Fruit fly (Drosophila melanogaster) whole organism, prepupa: ENCODE measurements around the gene CG6106.

ENCODE experiments used
- CG10631 ChIP-seq: fragments of 200-800 bp; sonication (Bioruptor generic); optimal IDR thresholded peaks from 2 replicates; lab custom pipeline; 2016; ENCODE audit warnings: missing biosample characterization, missing genetic modification characterization
- CG10669 ChIP-seq: fragments of 200-800 bp; sonication (Bioruptor generic); optimal IDR thresholded peaks from 3 replicates; lab custom pipeline; 2018; ENCODE audit warnings: missing biosample characterization, mild to moderate bottlenecking, missing genetic modification characterization, moderate library complexity
- CG11762 ChIP-seq: fragments of 200-800 bp; sonication (Bioruptor generic); optimal IDR thresholded peaks from 3 replicates; lab custom pipeline; 2016; ENCODE audit warnings: missing biosample characterization, missing genetic modification characterization; ENCODE audit not compliant: insufficient read depth
- CG3032 ChIP-seq: fragments of 200-800 bp; optimal IDR thresholded peaks from 2 replicates; lab custom pipeline; 2019; ENCODE audit warnings: missing biosample characterization, mild to moderate bottlenecking, missing genetic modification characterization, moderate library complexity
- CG31627 ChIP-seq: fragments of 200-800 bp; sonication (Bioruptor generic); optimal IDR thresholded peaks from 3 replicates; lab custom pipeline; 2016; ENCODE audit warnings: missing biosample characterization, missing genetic modification characterization
- CG32006 ChIP-seq: fragments of 200-800 bp; sonication (Bioruptor generic); optimal IDR thresholded peaks from 3 replicates; lab custom pipeline; 2017; ENCODE audit warnings: missing biosample characterization, mild to moderate bottlenecking, missing genetic modification characterization
- CG34406 ChIP-seq: fragments of 200-800 bp; sonication (Bioruptor generic); optimal IDR thresholded peaks from 3 replicates; lab custom pipeline; 2016; ENCODE audit warnings: missing biosample characterization, missing genetic modification characterization
- CG3919 ChIP-seq: fragments of 200-800 bp; sonication (Bioruptor generic); optimal IDR thresholded peaks from 3 replicates; lab custom pipeline; 2016; ENCODE audit warnings: missing biosample characterization, missing genetic modification characterization
- CG6854 ChIP-seq: fragments of 200-800 bp; sonication (Bioruptor generic); optimal IDR thresholded peaks from 2 replicates; lab custom pipeline; 2017; ENCODE audit warnings: missing biosample characterization, mild to moderate bottlenecking, missing genetic modification characterization
- CG7368 ChIP-seq: fragments of 200-800 bp; sonication (Bioruptor generic); optimal IDR thresholded peaks from 3 replicates; lab custom pipeline; 2016; ENCODE audit warnings: missing biosample characterization, missing genetic modification characterization
- CG8119 ChIP-seq: fragments of 200-800 bp; sonication (Bioruptor generic); IDR thresholded peaks from 3 replicates; pipeline ENCODE4 v1.3.6; 2022; ENCODE audit warnings: missing biosample characterization, missing genetic modification characterization
- CG8632 ChIP-seq: fragments of 200-800 bp; sonication (Bioruptor generic); optimal IDR thresholded peaks from 3 replicates; lab custom pipeline; 2016; ENCODE audit warnings: missing biosample characterization, missing genetic modification characterization
- Eip75B ChIP-seq: fragments of 200-800 bp; sonication (Bioruptor generic); optimal IDR thresholded peaks from 3 replicates; lab custom pipeline; 2016; ENCODE audit warnings: missing biosample characterization, missing genetic modification characterization
- Eip78C ChIP-seq: fragments of 200-800 bp; sonication (Bioruptor generic); peaks from one replicate; lab custom pipeline; 2016; ENCODE audit warnings: missing biosample characterization, missing genetic modification characterization
- Eip93F ChIP-seq: fragments of 200-800 bp; sonication (Bioruptor generic); optimal IDR thresholded peaks from 2 replicates; lab custom pipeline; 2016; ENCODE audit warnings: missing biosample characterization, mild to moderate bottlenecking, missing genetic modification characterization
- Ets96B ChIP-seq: fragments of 200-800 bp; optimal IDR thresholded peaks from 2 replicates; lab custom pipeline; 2019; ENCODE audit warnings: missing biosample characterization, mild to moderate bottlenecking, missing genetic modification characterization, moderate library complexity
- Gug ChIP-seq: fragments of 200-800 bp; sonication (Bioruptor generic); IDR thresholded peaks from 2 replicates; pipeline ENCODE4 v1.3.6; 2022; ENCODE audit warnings: missing biosample characterization, missing genetic modification characterization
- Hr38 ChIP-seq: sonication (Bioruptor generic); optimal IDR thresholded peaks from 2 replicates; lab custom pipeline; 2016; ENCODE audit warnings: missing biosample characterization, missing genetic modification characterization
- Met ChIP-seq: fragments of 200-800 bp; sonication (Bioruptor generic); optimal IDR thresholded peaks from 3 replicates; lab custom pipeline; 2016; ENCODE audit warnings: missing biosample characterization, missing genetic modification characterization
- Smox ChIP-seq: fragments of 200-800 bp; sonication (Bioruptor generic); optimal IDR thresholded peaks from 3 replicates; lab custom pipeline; 2016; ENCODE audit warnings: missing biosample characterization, missing genetic modification characterization
- Sox102F ChIP-seq: fragments of 200-800 bp; sonication (Bioruptor generic); optimal IDR thresholded peaks from 2 replicates; lab custom pipeline; 2016; ENCODE audit warnings: missing biosample characterization, mild to moderate bottlenecking, missing genetic modification characterization
- Sox14 ChIP-seq: fragments of 200-800 bp; sonication (Bioruptor generic); optimal IDR thresholded peaks from 3 replicates; lab custom pipeline; 2016; ENCODE audit warnings: missing biosample characterization, missing genetic modification characterization
- Sox15 ChIP-seq: fragments of 200-800 bp; sonication (Bioruptor generic); optimal IDR thresholded peaks from 3 replicates; lab custom pipeline; 2016; ENCODE audit warnings: missing biosample characterization, missing genetic modification characterization
- acj6 ChIP-seq: fragments of 200-800 bp; sonication (Bioruptor generic); optimal IDR thresholded peaks from 3 replicates; lab custom pipeline; 2016; ENCODE audit warnings: missing biosample characterization, missing genetic modification characterization
- cyc ChIP-seq: fragments of 200-800 bp; sonication (Bioruptor generic); optimal IDR thresholded peaks from 3 replicates; lab custom pipeline; 2016; ENCODE audit warnings: missing biosample characterization, missing genetic modification characterization
- dsx ChIP-seq: fragments of 200-800 bp; optimal IDR thresholded peaks from 3 replicates; lab custom pipeline; 2019; ENCODE audit warnings: missing biosample characterization, mild to moderate bottlenecking, missing genetic modification characterization, moderate library complexity; ENCODE audit not compliant: poor library complexity, severe bottlenecking
- esn ChIP-seq: fragments of 200-800 bp; sonication (Bioruptor generic); optimal IDR thresholded peaks from 2 replicates; lab custom pipeline; 2016; ENCODE audit warnings: missing biosample characterization, mild to moderate bottlenecking, missing genetic modification characterization, moderate library complexity
- fkh ChIP-seq: fragments of 200-800 bp; sonication (Bioruptor generic); optimal IDR thresholded peaks from 3 replicates; lab custom pipeline; 2017; ENCODE audit warnings: missing biosample characterization, mild to moderate bottlenecking, missing genetic modification characterization, moderate library complexity
- salr ChIP-seq, 2 experiments: fragments of 200-800 bp; sonication (Bioruptor generic); optimal IDR thresholded peaks; 3 replicates each; lab custom pipeline; 2016 to 2018; ENCODE audit warnings: missing biosample characterization in 2 of 2, missing genetic modification characterization in 2 of 2, mild to moderate bottlenecking in 1 of 2
- spab ChIP-seq: fragments of 200-800 bp; sonication (Bioruptor generic); optimal IDR thresholded peaks from 2 replicates; lab custom pipeline; 2017; ENCODE audit warnings: missing biosample characterization, mild to moderate bottlenecking, missing genetic modification characterization, missing genetic modification reagents
- svp ChIP-seq: fragments of 200-800 bp; sonication (Bioruptor generic); peaks from one replicate; lab custom pipeline; 2016; ENCODE audit warnings: missing biosample characterization, missing genetic modification characterization
- topi ChIP-seq: fragments of 200-800 bp; sonication (Bioruptor generic); optimal IDR thresholded peaks from 3 replicates; lab custom pipeline; 2016; ENCODE audit warnings: missing biosample characterization, missing genetic modification characterization
- vri ChIP-seq: fragments of 200-800 bp; sonication (Bioruptor generic); optimal IDR thresholded peaks from 3 replicates; lab custom pipeline; 2016; ENCODE audit warnings: missing biosample characterization, mild to moderate bottlenecking, missing genetic modification characterization

Gene CG6106

dm6 chrX:18319912-18320520, 38.7 kb upstream of the CG6106 start (continued):
- TF ChIP-seq CG7368 (GFP tag; lab: Kevin White, UChicago) (no peak), vri (GFP tag; lab: Kevin White, UChicago) (no peak), Sox14 (GFP tag; lab: Kevin White, UChicago) (peak; percentile 54), CG31627 (peak; percentile 52), Eip93F (no peak), salr (GFP tag; optimal IDR thresholded peaks at IDR 0.05; lab: Kevin White, UChicago) (peak in 1 of 2 experiments; percentile 42), Met (peak; percentile 33), CG3919 (GFP tag; lab: Kevin White, UChicago) (no peak), Ets96B (tag; lab: Kevin White, UChicago) (no peak), acj6 (GFP tag; lab: Kevin White, UChicago) (peak; percentile 21), Gug (GFP tag; lab: Robert Waterston, UW) (no peak), esn (GFP tag; lab: Kevin White, UChicago) (peak; percentile 56), fkh (peak; percentile 2), Smox (peak; percentile 38), CG8119 (GFP tag; lab: Robert Waterston, UW) (no peak), topi (GFP tag; lab: Kevin White, UChicago) (peak; percentile 34)
- TF ChIP-seq, all 60 proteins: peak for 17

dm6 chrX:18320825-18321224, 37.9 kb upstream of the CG6106 start, which contains the start of gene CG6023:
CG6023 (minus strand) TSS chrX:18321193.
- TF ChIP-seq CG8119 (GFP tag; lab: Robert Waterston, UW) (no peak), CG11762 (GFP tag; lab: Kevin White, UChicago) (no peak), cyc (GFP tag; lab: Kevin White, UChicago) (no peak), CG32006 (GFP tag; lab: Kevin White, UChicago) (no peak), esn (GFP tag; lab: Kevin White, UChicago) (no peak), fkh (peak; percentile 61)

dm6 chrX:18321358-18321757, 37.3 kb upstream of the CG6106 start:
- TF ChIP-seq Sox15 (GFP tag; lab: Kevin White, UChicago) (no peak), CG3032 (tag; lab: Kevin White, UChicago) (no peak), CG10631 (GFP tag; lab: Kevin White, UChicago) (peak; percentile 17)

dm6 chrX:18341014-18341413, 17.7 kb upstream of the CG6106 start:
- TF ChIP-seq CG3032 (tag; lab: Kevin White, UChicago) (no peak), CG6854 (no peak), dsx (GFP tag; lab: Kevin White, UChicago) (peak; percentile 4), Smox (no peak), fkh (no peak), svp (peak; percentile 72), Met (no peak), Sox14 (GFP tag; lab: Kevin White, UChicago) (no peak), CG32006 (GFP tag; lab: Kevin White, UChicago) (peak; percentile 18), CG8632 (GFP tag; lab: Kevin White, UChicago) (no peak), CG8119 (GFP tag; lab: Robert Waterston, UW) (no peak), CG10669 (peak; percentile 4), CG31627 (no peak), CG34406 (GFP tag; lab: Kevin White, UChicago) (no peak), Sox102F (no peak), Eip78C (GFP tag; lab: Kevin White, UChicago) (peak; percentile 63)

- TF ChIP-seq Eip75B, result no peak
- TF ChIP-seq CG11762 (GFP tag; lab: Kevin White, UChicago), result no peak
- TF ChIP-seq CG3919 (GFP tag; lab: Kevin White, UChicago), result no peak
- TF ChIP-seq spab (GFP tag; lab: Kevin White, UChicago), result no peak
- TF ChIP-seq Hr38 (GFP tag; lab: Kevin White, UChicago), result no peak
- TF ChIP-seq, all 60 proteins: peak for 0
Measured at dm6 chrX:18347641-18348040, 11.0 kb upstream of the CG6106 start.
